Worm (Caenorhabditis elegans) whole organism, L2 larva: ENCODE results near the gene fbxb-1.
A peak's percentile ranks its signal among the peaks of the same experiment; 100 is the strongest.

Experiments
- F13H6.1 ChIP-seq: sonication (generic microtip); optimal IDR thresholded peaks from 2 replicates; lab custom pipeline; 2016; ENCODE audit warnings: missing genetic modification characterization, missing compliant biosample characterization
- R02D3.7 ChIP-seq: fragments of 150-350 bp; optimal IDR thresholded peaks from 2 replicates; lab custom pipeline; 2014; ENCODE audit warnings: missing biosample characterization, missing genetic modification characterization
- alr-1 ChIP-seq: fragments of 150-350 bp; optimal IDR thresholded peaks from 2 replicates; lab custom pipeline; 2014; ENCODE audit warnings: missing biosample characterization, missing genetic modification characterization
- aly-2 ChIP-seq: fragments of 150-350 bp; optimal IDR thresholded peaks from 2 replicates; lab custom pipeline; 2014; ENCODE audit warnings: missing biosample characterization, missing genetic modification characterization
- blmp-1 ChIP-seq: sonication (generic microtip); optimal IDR thresholded peaks from 2 replicates; lab custom pipeline; 2017; ENCODE audit warnings: missing genetic modification characterization, mild to moderate bottlenecking, missing compliant biosample characterization, antibody characterized with exemption, moderate library complexity; ENCODE audit not compliant: insufficient read depth
- ceh-16 ChIP-seq: fragments of 150-350 bp; optimal IDR thresholded peaks from 2 replicates; lab custom pipeline; 2014; ENCODE audit warnings: missing biosample characterization, missing genetic modification characterization
- ceh-82 ChIP-seq: fragments of 150-350 bp; optimal IDR thresholded peaks from 2 replicates; lab custom pipeline; 2014; ENCODE audit warnings: missing biosample characterization, missing genetic modification characterization
- crh-2 ChIP-seq: sonication (generic microtip); optimal IDR thresholded peaks from 2 replicates; lab custom pipeline; 2017; ENCODE audit warnings: missing biosample characterization, missing genetic modification characterization
- dmd-4 ChIP-seq: sonication (generic microtip); optimal IDR thresholded peaks from 2 replicates; lab custom pipeline; 2017; ENCODE audit warnings: missing biosample characterization, missing genetic modification characterization
- elt-1 ChIP-seq: fragments of 150-350 bp; optimal IDR thresholded peaks from 2 replicates; lab custom pipeline; 2014; ENCODE audit warnings: missing biosample characterization, missing genetic modification characterization
- elt-3 ChIP-seq: sonication (generic microtip); optimal IDR thresholded peaks from 2 replicates; lab custom pipeline; 2017; ENCODE audit warnings: missing biosample characterization, missing genetic modification characterization
- fos-1 ChIP-seq: fragments of 150-350 bp; optimal IDR thresholded peaks from 2 replicates; lab custom pipeline; 2014; ENCODE audit warnings: missing biosample characterization, missing genetic modification characterization
- gmeb-1 ChIP-seq: fragments of 150-350 bp; optimal IDR thresholded peaks from 2 replicates; lab custom pipeline; 2014; ENCODE audit warnings: missing biosample characterization, missing genetic modification characterization
- lin-39 ChIP-seq: fragments of 150-350 bp; optimal IDR thresholded peaks from 2 replicates; lab custom pipeline; 2014; ENCODE audit warnings: missing biosample characterization, missing genetic modification reagents, missing genetic modification characterization
- lsy-2 ChIP-seq, 2 experiments: fragments of 150-350 bp in 1 of 2; sonication (generic microtip) in 1 of 2; optimal IDR thresholded peaks; 2 replicates each; lab custom pipeline; 2014 to 2017; ENCODE audit warnings: missing biosample characterization in 2 of 2, missing genetic modification characterization in 2 of 2
- mdl-1 ChIP-seq, 2 experiments: fragments of 150-350 bp in 1 of 2; sonication (generic microtip) in 1 of 2; optimal IDR thresholded peaks; 2 replicates each; lab custom pipeline; 2017; ENCODE audit warnings: missing biosample characterization in 2 of 2, missing genetic modification characterization in 2 of 2
- nhr-10 ChIP-seq: sonication (generic microtip); optimal IDR thresholded peaks from 2 replicates; lab custom pipeline; 2017; ENCODE audit warnings: missing biosample characterization, missing genetic modification characterization
- nhr-12 ChIP-seq: fragments of 150-350 bp; optimal IDR thresholded peaks from 2 replicates; lab custom pipeline; 2014; ENCODE audit warnings: missing biosample characterization, missing genetic modification characterization
- nhr-129 ChIP-seq: fragments of 150-350 bp; optimal IDR thresholded peaks from 2 replicates; lab custom pipeline; 2014; ENCODE audit warnings: missing biosample characterization, missing genetic modification characterization
- nhr-21 ChIP-seq: fragments of 150-350 bp; optimal IDR thresholded peaks from 2 replicates; lab custom pipeline; 2014; ENCODE audit warnings: missing biosample characterization, missing genetic modification characterization
- nhr-237 ChIP-seq: fragments of 150-350 bp; optimal IDR thresholded peaks from 2 replicates; lab custom pipeline; 2014; ENCODE audit warnings: missing biosample characterization, missing genetic modification characterization
- nhr-25 ChIP-seq: fragments of 150-350 bp; sonication (generic microtip); optimal IDR thresholded peaks from 3 replicates; lab custom pipeline; 2014; ENCODE audit warnings: missing biosample characterization, missing genetic modification characterization
- nhr-77 ChIP-seq: fragments of 150-350 bp; optimal IDR thresholded peaks from 2 replicates; lab custom pipeline; 2014; ENCODE audit warnings: missing biosample characterization, missing genetic modification characterization
- peb-1 ChIP-seq: fragments of 150-350 bp; optimal IDR thresholded peaks from 2 replicates; lab custom pipeline; 2014; ENCODE audit warnings: missing biosample characterization, missing genetic modification characterization
- sem-4 ChIP-seq: fragments of 150-350 bp; optimal IDR thresholded peaks from 2 replicates; lab custom pipeline; 2014; ENCODE audit warnings: missing biosample characterization, missing genetic modification reagents, missing genetic modification characterization
- sma-3 ChIP-seq: sonication (generic microtip); optimal IDR thresholded peaks from 2 replicates; lab custom pipeline; 2016; ENCODE audit warnings: missing genetic modification reagents, missing genetic modification characterization, missing compliant biosample characterization
- sma-9 ChIP-seq, 2 experiments: fragments of 150-350 bp in 1 of 2; sonication (generic microtip) in 1 of 2; optimal IDR thresholded peaks; 2 replicates each; lab custom pipeline; 2014 to 2016; ENCODE audit warnings: missing genetic modification characterization in 2 of 2, mild to moderate bottlenecking in 1 of 2, missing biosample characterization in 1 of 2, missing compliant biosample characterization in 1 of 2, missing genetic modification reagents in 1 of 2, moderate library complexity in 1 of 2
- snpc-4 ChIP-seq: fragments of 150-350 bp; optimal IDR thresholded peaks from 2 replicates; lab custom pipeline; 2014; ENCODE audit warnings: missing biosample characterization, missing genetic modification characterization
- unc-55 ChIP-seq: fragments of 150-350 bp; sonication (generic microtip); optimal IDR thresholded peaks from 3 replicates; lab custom pipeline; 2014; ENCODE audit warnings: missing biosample characterization, missing genetic modification reagents, missing genetic modification characterization
- unc-62 ChIP-seq: fragments of 150-350 bp; optimal IDR thresholded peaks from 2 replicates; lab custom pipeline; 2014; ENCODE audit warnings: missing biosample characterization, missing genetic modification reagents, missing genetic modification characterization
- zag-1 ChIP-seq: fragments of 150-350 bp; optimal IDR thresholded peaks from 2 replicates; lab custom pipeline; 2014; ENCODE audit warnings: missing biosample characterization, missing genetic modification characterization
- ztf-11 ChIP-seq: sonication (generic microtip); optimal IDR thresholded peaks from 2 replicates; lab custom pipeline; 2017; ENCODE audit warnings: missing biosample characterization, missing genetic modification characterization
- ztf-4 ChIP-seq: fragments of 150-350 bp; optimal IDR thresholded peaks from 2 replicates; lab custom pipeline; 2014; ENCODE audit warnings: missing biosample characterization, missing genetic modification characterization

fbxb-1 gene

ce11 chrV:19240129-19240528, at the start of gene fbxb-1, which contains the start of gene fbxb-115:
Gene fbxb-1 (plus strand): TSS chrV:19240354.
Gene fbxb-115 (minus strand): TSS chrV:19240229.
- TF ChIP-seq dmd-4 (tag; lab: Kevin White, UChicago) (no peak), zag-1 (no peak), gmeb-1 (tag; lab: Kevin White, UChicago) (no peak), R02D3.7 (no peak), nhr-25 (tag; lab: Kevin White, UChicago) (no peak), blmp-1 (tag; lab: Kevin White, UChicago) (no peak), ztf-11 (no peak), elt-1 (tag; lab: Kevin White, UChicago) (no peak), nhr-77 (tag; lab: Kevin White, UChicago) (no peak), unc-62 (GFP tag; lab: Kevin White, UChicago) (no peak), aly-2 (tag; lab: Kevin White, UChicago) (no peak), snpc-4 (tag; lab: Kevin White, UChicago) (no peak), unc-55 (GFP tag; lab: Kevin White, UChicago) (no peak), fos-1 (no peak)

- no peak for TF ChIP-seq nhr-10
- no peak for TF ChIP-seq sma-3 (GFP tag; lab: Kevin White, UChicago)
- no peak for TF ChIP-seq sem-4
- TF ChIP-seq lsy-2 (tag; optimal IDR thresholded peaks at IDR 0.05; lab: Kevin White, UChicago): no peak
- no peak for TF ChIP-seq nhr-12 (tag; lab: Kevin White, UChicago)
- TF ChIP-seq elt-1 (tag; lab: Kevin White, UChicago): no peak
- no peak for TF ChIP-seq aly-2 (tag; lab: Kevin White, UChicago)
- no peak for TF ChIP-seq nhr-77 (tag; lab: Kevin White, UChicago)
- no peak for TF ChIP-seq unc-55 (GFP tag; lab: Kevin White, UChicago)
- TF ChIP-seq zag-1: no peak
- TF ChIP-seq ceh-82 (tag; lab: Kevin White, UChicago): no peak
- no peak for TF ChIP-seq nhr-129 (tag; lab: Kevin White, UChicago)
- no peak for TF ChIP-seq elt-3 (tag; lab: Kevin White, UChicago)
- no peak for TF ChIP-seq F13H6.1 (tag; lab: Kevin White, UChicago)
- TF ChIP-seq alr-1 (tag; lab: Kevin White, UChicago): no peak
- TF ChIP-seq nhr-21 (tag; lab: Kevin White, UChicago): no peak
- TF ChIP-seq snpc-4 (tag; lab: Kevin White, UChicago): no peak
Measured at ce11 chrV:19201190-19201589, 39.0 kb upstream of the fbxb-1 start.

- no peak for TF ChIP-seq lin-39 (tag; lab: Kevin White, UChicago)
- TF ChIP-seq fos-1: no peak
- no peak for TF ChIP-seq zag-1
- no peak for TF ChIP-seq crh-2 (tag; lab: Kevin White, UChicago)
- no peak for TF ChIP-seq elt-1 (tag; lab: Kevin White, UChicago)
- TF ChIP-seq dmd-4 (tag; lab: Kevin White, UChicago): no peak
- no peak for TF ChIP-seq F13H6.1 (tag; lab: Kevin White, UChicago)
- no peak for TF ChIP-seq nhr-10
- no peak for TF ChIP-seq lsy-2 (tag; optimal IDR thresholded peaks at IDR 0.05; lab: Kevin White, UChicago)
- no peak for TF ChIP-seq unc-55 (GFP tag; lab: Kevin White, UChicago)
- TF ChIP-seq blmp-1 (tag; lab: Kevin White, UChicago): no peak
- no peak for TF ChIP-seq peb-1
- TF ChIP-seq R02D3.7: no peak
- no peak for TF ChIP-seq ztf-4 (tag; lab: Kevin White, UChicago)
- no peak for TF ChIP-seq ceh-16 (tag; lab: Kevin White, UChicago)
Measured at ce11 chrV:19202800-19203199, 37.4 kb upstream of the fbxb-1 start.

- TF ChIP-seq sma-9 (GFP tag; optimal IDR thresholded peaks at IDR 0.05; lab: Kevin White, UChicago) (peak; percentile 55), sma-9 (tag; optimal IDR thresholded peaks at IDR 0.05; lab: Kevin White, UChicago) (no peak), fos-1 (peak; percentile 26), nhr-10 (no peak), crh-2 (tag; lab: Kevin White, UChicago) (peak; percentile 62)
Measured at ce11 chrV:19203299-19203698, 36.9 kb upstream of the fbxb-1 start, which contains the start of gene Y39B6A.1. Gene Y39B6A.1 (minus strand): TSS chrV:19203607.

ce11 chrV:19205450-19205849, 34.7 kb upstream of the fbxb-1 start:
- peak; percentile 50 for TF ChIP-seq fos-1
- no peak for TF ChIP-seq lin-39 (tag; lab: Kevin White, UChicago)
- peak in 1 of 2 experiments; percentile 59 for TF ChIP-seq mdl-1 (tag; optimal IDR thresholded peaks at IDR 0.05; lab: Kevin White, UChicago)
- TF ChIP-seq sma-9 (GFP tag; optimal IDR thresholded peaks at IDR 0.05; lab: Kevin White, UChicago): peak; percentile 41
- TF ChIP-seq sma-9 (tag; optimal IDR thresholded peaks at IDR 0.05; lab: Kevin White, UChicago): no peak
- TF ChIP-seq nhr-25 (tag; lab: Kevin White, UChicago): no peak
- TF ChIP-seq ceh-16 (tag; lab: Kevin White, UChicago): no peak
- TF ChIP-seq unc-62 (GFP tag; lab: Kevin White, UChicago): no peak
- no peak for TF ChIP-seq zag-1
- TF ChIP-seq crh-2 (tag; lab: Kevin White, UChicago): peak; percentile 72
- no peak for TF ChIP-seq nhr-237 (tag; lab: Kevin White, UChicago)
- TF ChIP-seq snpc-4 (tag; lab: Kevin White, UChicago): no peak
- TF ChIP-seq, all 48 proteins: peak for 4
